Worm (Caenorhabditis elegans) whole organism, L3 larva: ENCODE data around the gene gss-1.

Source experiments
- ceh-16 ChIP-seq: sonication (generic microtip); optimal IDR thresholded peaks from 2 replicates; lab custom pipeline; 2017; ENCODE audit warnings: missing biosample characterization, missing genetic modification characterization
- ceh-28 ChIP-seq: fragments of 150-350 bp; optimal IDR thresholded peaks from 2 replicates; lab custom pipeline; 2014; ENCODE audit warnings: missing biosample characterization, missing genetic modification reagents, missing genetic modification characterization
- fkh-2 ChIP-seq: fragments of 150-350 bp; optimal IDR thresholded peaks from 2 replicates; lab custom pipeline; 2014; ENCODE audit warnings: missing biosample characterization, missing genetic modification reagents, missing genetic modification characterization
- lin-15B ChIP-seq: fragments of 150-350 bp; optimal IDR thresholded peaks from 2 replicates; lab custom pipeline; 2014; ENCODE audit warnings: missing biosample characterization, missing genetic modification characterization
- mdl-1 ChIP-seq: fragments of 150-350 bp; optimal IDR thresholded peaks from 2 replicates; lab custom pipeline; 2014; ENCODE audit warnings: missing biosample characterization, missing genetic modification characterization
- nhr-12 ChIP-seq: fragments of 150-350 bp; optimal IDR thresholded peaks from 2 replicates; lab custom pipeline; 2014; ENCODE audit warnings: missing biosample characterization, missing genetic modification characterization
- nhr-25 ChIP-seq: sonication (generic microtip); optimal IDR thresholded peaks from 2 replicates; lab custom pipeline; 2017; ENCODE audit warnings: missing biosample characterization, missing genetic modification characterization

DNA sequence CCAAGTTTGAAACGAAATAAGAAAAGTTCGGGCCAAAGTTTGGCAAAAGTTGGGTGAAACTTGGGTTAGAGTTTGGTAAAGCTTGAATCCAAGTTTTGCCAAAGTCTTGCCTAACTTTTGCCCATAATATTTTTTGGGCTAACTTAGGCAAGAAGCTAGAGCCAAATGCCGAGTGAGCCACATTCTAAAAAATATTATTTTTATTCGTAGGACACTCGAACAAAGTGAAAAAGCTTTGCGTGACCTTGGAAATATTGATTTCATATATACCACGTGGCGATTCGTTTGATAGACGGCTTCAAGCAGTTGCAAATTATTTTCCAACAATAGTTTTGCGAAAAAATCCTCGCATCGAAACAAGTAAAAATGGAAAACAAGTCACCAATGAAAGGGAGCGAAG lies 12.4 kb downstream of the gss-1 start, which contains the start of gene Y51B9A.5:
- TF ChIP-seq ceh-28 (tag; lab: Kevin White, UChicago) (no peak), mdl-1 (no peak), nhr-12 (no peak), lin-15B (no peak), ceh-16 (tag; lab: Kevin White, UChicago) (no peak), fkh-2 (no peak), nhr-25 (no peak)
